Fruit fly (Drosophila melanogaster) whole organism: ENCODE results near the gene Rtc1.

Experiments
- CG8478 ChIP-seq: fragments of >200 bp; optimal IDR thresholded peaks from 2 replicates; lab custom pipeline; 2018; ENCODE audit warnings: inconsistent platforms
- EcR ChIP-seq, 2 experiments: fragments of >200 bp; optimal IDR thresholded peaks; 2 replicates each; lab custom pipeline; 2017; ENCODE audit warnings: missing biosample characterization in 2 of 2, missing genetic modification characterization in 2 of 2, missing genetic modification reagents in 2 of 2
- psq ChIP-seq: fragments of >200 bp; optimal IDR thresholded peaks from 2 replicates; lab custom pipeline; 2017
- usp ChIP-seq: fragments of >200 bp; optimal IDR thresholded peaks from 2 replicates; lab custom pipeline; 2017; ENCODE audit warnings: missing biosample characterization, missing genetic modification characterization, mixed read lengths

- TF ChIP-seq CG8478 (no peak), usp (GFP tag; lab: Kevin White, UChicago) (no peak), EcR (GFP tag; optimal IDR thresholded peaks at IDR 0.05; lab: Kevin White, UChicago) (no peak), psq (lab: Kevin White, UChicago) (no peak)
Observed at dm6 chrX:13737939-13738338, 19.0 kb upstream of the Rtc1 start, which contains the start of gene CG11134.
